Fruit fly (Drosophila melanogaster): ENCODE measurements around the gene hwt.

hwt gene

DNA sequence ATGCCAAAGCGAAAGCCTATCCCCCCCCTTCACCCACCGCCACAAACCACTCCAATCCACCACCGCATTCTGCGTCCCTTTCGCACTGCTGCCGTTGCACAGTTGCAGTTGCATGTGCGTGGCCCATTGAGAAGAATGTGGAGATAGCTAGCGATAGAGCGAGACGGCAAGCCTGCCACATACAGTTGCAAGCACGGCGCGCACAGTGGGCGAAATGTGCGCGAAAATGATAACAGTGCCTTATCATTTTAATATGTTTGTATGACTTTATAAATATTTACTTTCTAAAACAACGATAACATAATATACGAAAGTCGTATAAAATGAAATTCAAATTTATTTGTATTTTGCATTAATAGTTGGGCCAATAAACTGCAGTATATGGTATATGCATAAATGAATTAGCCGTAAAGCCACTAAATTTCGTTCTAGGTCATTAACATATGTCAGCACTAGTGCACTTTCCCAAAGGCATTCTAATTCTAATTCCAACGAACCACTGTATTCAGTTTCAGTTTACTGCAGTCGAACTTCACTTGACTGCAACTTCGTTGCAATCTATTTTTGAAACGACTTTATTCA lies 7.7 kb upstream of the hwt start (continued):
- TF ChIP-seq CG10979 (tag; optimal IDR thresholded peaks at IDR 0.05) (peak; percentile 90), CG4404 (GFP tag; IDR thresholded peaks at IDR 0.05) (peak; percentile 67), Dll (GFP tag; IDR thresholded peaks at IDR 0.05; ENCODE audit: partially characterized antibody) (no peak), Blimp-1 (GFP tag; optimal IDR thresholded peaks at IDR 0.05) (peak; percentile 81), CG7372 (GFP tag; IDR thresholded peaks at IDR 0.05) (no peak), CoRest (tag; optimal IDR thresholded peaks at IDR 0.05) (peak; percentile 82), pnt (GFP tag; optimal IDR thresholded peaks at IDR 0.05) (no peak), inv (GFP tag; IDR thresholded peaks at IDR 0.05; ENCODE audit: partially characterized antibody) (no peak), dmrt11E (tag; optimal IDR thresholded peaks at IDR 0.05) (peak; percentile 93), CG6272 (GFP tag; IDR thresholded peaks at IDR 0.05) (no peak), CG7928 (GFP tag; optimal IDR thresholded peaks at IDR 0.05) (no peak), CG17802 (tag; optimal IDR thresholded peaks at IDR 0.05) (no peak), cwo (GFP tag; optimal IDR thresholded peaks at IDR 0.05) (no peak), Neu2 (GFP tag; optimal IDR thresholded peaks at IDR 0.05; ENCODE audit: borderline replicate concordance) (no peak), ERR (GFP tag; optimal IDR thresholded peaks at IDR 0.05) (no peak), ro (GFP tag; IDR thresholded peaks at IDR 0.05) (no peak; the same call in 1 of the 2 replicates), D (optimal IDR thresholded peaks at IDR 0.05) (no peak), D (GFP tag; optimal IDR thresholded peaks at IDR 0.05) (peak; percentile 82), CG9817 (tag; optimal IDR thresholded peaks at IDR 0.05) (peak; percentile 7), B-H1 (GFP tag; IDR thresholded peaks at IDR 0.05) (peak; percentile 20; the same call in 1 of the 3 replicates), zen (tag; optimal IDR thresholded peaks at IDR 0.05) (peak; percentile 59), CG2712 (tag; optimal IDR thresholded peaks at IDR 0.05) (peak; percentile 86), CG3281 (GFP tag; optimal IDR thresholded peaks at IDR 0.05) (no peak), CG9932 (GFP tag; IDR thresholded peaks at IDR 0.05) (no peak), lov (optimal IDR thresholded peaks at IDR 0.05) (no peak), lov (GFP tag; IDR thresholded peaks at IDR 0.05) (0 out of 3 replicates have a peak, but pooled peaks have one; percentile 45), NC2β (GFP tag; optimal IDR thresholded peaks at IDR 0.05) (peak; percentile 58), en (GFP tag; optimal IDR thresholded peaks at IDR 0.05) (no peak), Dip2 (GFP tag; IDR thresholded peaks at IDR 0.05) (no peak), vnd (GFP tag; IDR thresholded peaks at IDR 0.05; ENCODE audit: partially characterized antibody) (no peak), nau (GFP tag; optimal IDR thresholded peaks at IDR 0.05) (peak; percentile 25), CG12104 (GFP tag; optimal IDR thresholded peaks at IDR 0.05) (peak; percentile 2), shn (GFP tag; optimal IDR thresholded peaks at IDR 0.05) (no peak), CG10366 (GFP tag; IDR thresholded peaks at IDR 0.05) (peak; percentile 38; the same call in 1 of the 2 replicates), aop (GFP tag; IDR thresholded peaks at IDR 0.05) (0 out of 2 replicates have a peak, but pooled peaks have one; percentile 7), ci (GFP tag; IDR thresholded peaks at IDR 0.05) (0 out of 3 replicates have a peak, but pooled peaks have one; percentile 45), unc-4 (GFP tag; IDR thresholded peaks at IDR 0.05; ENCODE audit: partially characterized antibody) (no peak), Ptx1 (GFP tag; IDR thresholded peaks at IDR 0.05) (peak; percentile 52), wek (GFP tag; optimal IDR thresholded peaks at IDR 0.05) (no peak), scrt (GFP tag; optimal IDR thresholded peaks at IDR 0.05) (no peak), Side (GFP tag; optimal IDR thresholded peaks at IDR 0.05) (no peak), CG17361 (GFP tag; IDR thresholded peaks at IDR 0.05) (peak; percentile 91), Tbp (GFP tag; optimal IDR thresholded peaks at IDR 0.05) (no peak), D19B (GFP tag; optimal IDR thresholded peaks at IDR 0.05) (no peak), pum (GFP tag; optimal IDR thresholded peaks at IDR 0.05) (peak; percentile 43), Lpt (GFP tag; optimal IDR thresholded peaks at IDR 0.05) (no peak), so (GFP tag; IDR thresholded peaks at IDR 0.05) (peak; percentile 65; the same call in 1 of the 3 replicates), CG10209 (GFP tag; optimal IDR thresholded peaks at IDR 0.05) (peak; percentile 64), CTCF (GFP tag; optimal IDR thresholded peaks at IDR 0.05) (no peak), CG1832 (GFP tag; optimal IDR thresholded peaks at IDR 0.05) (peak; percentile 80), z (GFP tag; IDR thresholded peaks at IDR 0.05) (no peak)
